Worm (Caenorhabditis elegans) whole organism, L4 larva: Measurements from ENCODE around the gene Y43F8C.5.

ENCODE experiments used
- F44E2.7 ChIP-seq: fragments of 200-800 bp; sonication (Bioruptor generic); IDR thresholded peaks from 2 replicates; pipeline ENCODE4 v2.1.2; 2022; ENCODE audit warnings: missing genetic modification characterization, missing compliant biosample characterization
- Y48G9A.11 ChIP-seq: fragments of 200-800 bp; sonication (Bioruptor generic); IDR thresholded peaks from 2 replicates; pipeline ENCODE4 v1.3.6; 2022; ENCODE audit warnings: missing genetic modification reagents, missing genetic modification characterization, missing compliant biosample characterization
- aha-1 ChIP-seq: fragments of 150-350 bp; peaks from one replicate; lab custom pipeline; 2014; ENCODE audit warnings: missing biosample characterization, missing genetic modification characterization
- aly-2 ChIP-seq: sonication (generic microtip); optimal IDR thresholded peaks from 2 replicates; lab custom pipeline; 2018; ENCODE audit warnings: missing biosample characterization, missing genetic modification characterization
- ceh-20 ChIP-seq: fragments of 200-800 bp; sonication (Bioruptor generic); IDR thresholded peaks from 2 replicates; pipeline ENCODE4 v1.3.6; 2022; ENCODE audit warnings: missing genetic modification reagents, missing genetic modification characterization, missing compliant biosample characterization
- ceh-28 ChIP-seq: fragments of 150-350 bp; optimal IDR thresholded peaks from 2 replicates; lab custom pipeline; 2014; ENCODE audit warnings: missing biosample characterization, missing genetic modification reagents, missing genetic modification characterization
- ceh-44 ChIP-seq: fragments of 200-800 bp; sonication (Bioruptor generic); IDR thresholded peaks from 2 replicates; pipeline ENCODE4 v1.3.6; 2022; ENCODE audit warnings: missing genetic modification reagents, missing genetic modification characterization, missing compliant biosample characterization
- ces-1 ChIP-seq: fragments of 150-350 bp; sonication (generic microtip); optimal IDR thresholded peaks from 4 replicates; lab custom pipeline; 2014; ENCODE audit warnings: missing biosample characterization, missing genetic modification reagents, missing genetic modification characterization
- daf-12 ChIP-seq: fragments of 150-350 bp; optimal IDR thresholded peaks from 2 replicates; lab custom pipeline; 2014; ENCODE audit warnings: missing biosample characterization, missing genetic modification reagents, missing genetic modification characterization
- egl-43 ChIP-seq: fragments of 200-800 bp; sonication (Bioruptor generic); IDR thresholded peaks from 2 replicates; pipeline ENCODE4 v1.3.6; 2022; ENCODE audit warnings: missing genetic modification reagents, missing genetic modification characterization, missing compliant biosample characterization
- fkh-10 ChIP-seq: fragments of 150-350 bp; optimal IDR thresholded peaks from 2 replicates; lab custom pipeline; 2014; ENCODE audit warnings: missing biosample characterization, missing genetic modification reagents, missing genetic modification characterization
- fos-1 ChIP-seq: fragments of 150-350 bp; optimal IDR thresholded peaks from 2 replicates; lab custom pipeline; 2014; ENCODE audit warnings: missing biosample characterization, missing genetic modification characterization
- hif-1 ChIP-seq, 2 experiments: sonication (generic microtip); optimal IDR thresholded peaks; 2 replicates each; lab custom pipeline; 2016 to 2017; ENCODE audit warnings: missing compliant biosample characterization in 2 of 2, missing genetic modification characterization in 2 of 2, missing genetic modification reagents in 2 of 2, missing genotype in 2 of 2, mild to moderate bottlenecking in 1 of 2
- lin-38 ChIP-seq: fragments of 200-800 bp; sonication (Bioruptor generic); IDR thresholded peaks from 2 replicates; pipeline ENCODE4 v1.3.6; 2022; ENCODE audit warnings: missing genetic modification reagents, missing genetic modification characterization, missing compliant biosample characterization
- mep-1 ChIP-seq: fragments of 150-350 bp; sonication (generic microtip); optimal IDR thresholded peaks from 3 replicates; lab custom pipeline; 2014; ENCODE audit warnings: missing biosample characterization, missing genetic modification characterization
- mes-2 ChIP-seq: sonication (generic microtip); optimal IDR thresholded peaks from 2 replicates; lab custom pipeline; 2016; ENCODE audit warnings: missing genotype, mild to moderate bottlenecking, missing genetic modification characterization, missing compliant biosample characterization; ENCODE audit not compliant: poor library complexity, severe bottlenecking
- mxl-2 ChIP-seq: fragments of 200-800 bp; sonication (Bioruptor generic); conservative IDR thresholded peaks from 2 replicates; pipeline ENCODE4 v1.3.6; 2022; ENCODE audit warnings: missing genetic modification reagents, missing genetic modification characterization, missing compliant biosample characterization
- nhr-10 ChIP-seq: fragments of 150-350 bp; optimal IDR thresholded peaks from 2 replicates; lab custom pipeline; 2014; ENCODE audit warnings: missing biosample characterization, missing genetic modification characterization
- nhr-48 ChIP-seq: sonication (generic microtip); optimal IDR thresholded peaks from 2 replicates; lab custom pipeline; 2016; ENCODE audit warnings: mild to moderate bottlenecking, missing genetic modification characterization, missing compliant biosample characterization
- nhr-76 ChIP-seq: fragments of 150-350 bp; optimal IDR thresholded peaks from 2 replicates; lab custom pipeline; 2014; ENCODE audit warnings: missing biosample characterization, missing genetic modification characterization
- pha-4 ChIP-seq, 2 experiments: fragments of 150-350 bp in 1 of 2; fragments of 200-800 bp in 1 of 2; sonication (Bioruptor generic) in 1 of 2; IDR thresholded peaks in 1 of 2; optimal IDR thresholded peaks in 1 of 2; 2 replicates each; pipeline versions ENCODE4 v1.3.6 to Lab custom; 2014 to 2022; ENCODE audit warnings: missing genetic modification characterization in 2 of 2, missing genetic modification reagents in 2 of 2, missing biosample characterization in 1 of 2, missing compliant biosample characterization in 1 of 2
- sdz-12 ChIP-seq: fragments of 200-800 bp; sonication (Bioruptor generic); optimal IDR thresholded peaks from 2 replicates; lab custom pipeline; 2018; ENCODE audit warnings: mild to moderate bottlenecking, missing genetic modification characterization, missing compliant biosample characterization
- set-16 ChIP-seq: fragments of 200-800 bp; sonication (Bioruptor generic); IDR thresholded peaks from 2 replicates; pipeline ENCODE4 v1.3.6; 2022; ENCODE audit warnings: missing genetic modification reagents, missing genetic modification characterization, missing compliant biosample characterization
- snpc-1.2 ChIP-seq: fragments of 200-800 bp; sonication (Bioruptor generic); IDR thresholded peaks from 2 replicates; pipeline ENCODE4 v1.3.6; 2022; ENCODE audit warnings: missing genetic modification reagents, missing genetic modification characterization, missing compliant biosample characterization
- unc-62 ChIP-seq, 3 experiments: fragments of 150-350 bp in 1 of 3; sonication (generic microtip); optimal IDR thresholded peaks in 2 of 3; peaks in 1 of 3; 1 replicate in 1 of 3; 2 replicates in 2 of 3; lab custom pipeline; 2014 to 2017; ENCODE audit warnings: missing biosample characterization in 3 of 3, missing genetic modification characterization in 3 of 3, missing genetic modification reagents in 3 of 3, missing genotype in 1 of 3
- zfp-2 ChIP-seq: sonication (generic microtip); optimal IDR thresholded peaks from 2 replicates; lab custom pipeline; 2016; ENCODE audit warnings: mild to moderate bottlenecking, missing genetic modification characterization, missing compliant biosample characterization
- zip-11 ChIP-seq: fragments of 200-800 bp; sonication (Bioruptor generic); IDR thresholded peaks from 2 replicates; pipeline ENCODE4 v1.3.6; 2022; ENCODE audit warnings: missing genetic modification characterization, missing compliant biosample characterization

Gene Y43F8C.5

ce11 chrV:19643015-19643414 lies 10.6 kb upstream of the Y43F8C.5 start (continued):
- TF ChIP-seq F44E2.7 (GFP tag; lab: Robert Waterston, UW) (peak; percentile 99), aha-1 (peak; percentile 97), nhr-76 (tag; lab: Kevin White, UChicago) (no peak), nhr-10 (tag; lab: Kevin White, UChicago) (no peak), mep-1 (tag; lab: Kevin White, UChicago) (peak; percentile 91), snpc-1.2 (GFP tag; lab: Robert Waterston, UW) (peak; percentile 93), zfp-2 (tag; lab: Kevin White, UChicago) (peak; percentile 75), aly-2 (no peak), nhr-48 (tag; lab: Kevin White, UChicago) (peak; percentile 81), hif-1 (tag; optimal IDR thresholded peaks at IDR 0.05; lab: Kevin White, UChicago) (peak; percentile 21 to 68), pha-4 (GFP tag; IDR thresholded peaks at IDR 0.05; lab: Robert Waterston, UW) (peak; percentile 94), pha-4 (tag; optimal IDR thresholded peaks at IDR 0.05; lab: Kevin White, UChicago) (no peak), zip-11 (GFP tag; lab: Robert Waterston, UW) (peak; percentile 87), fos-1 (tag; lab: Kevin White, UChicago) (no peak), sdz-12 (peak; percentile 95), mxl-2 (GFP tag; lab: Robert Waterston, UW) (peak; percentile 87)
- TF ChIP-seq, all 104 proteins: peak for 76

ce11 chrV:19640808-19641207 lies 8.4 kb upstream of the Y43F8C.5 start, which contains the start of gene Y43F8C.6:
Gene Y43F8C.6, minus strand, starts transcription at chrV:19640908.
- TF ChIP-seq ceh-44 (GFP tag; lab: Robert Waterston, UW), result no peak
- no peak for TF ChIP-seq lin-38 (GFP tag; lab: Robert Waterston, UW)
- TF ChIP-seq sdz-12, result no peak
- no peak for TF ChIP-seq ceh-28 (tag; lab: Kevin White, UChicago)
- no peak for TF ChIP-seq fkh-10 (GFP tag; lab: Kevin White, UChicago)
- no peak for TF ChIP-seq daf-12 (tag; lab: Kevin White, UChicago)
- no peak for TF ChIP-seq ces-1
- TF ChIP-seq, all 104 proteins: peak for 0

ce11 chrV:19637890-19638289 lies 5.4 kb upstream of the Y43F8C.5 start:
- TF ChIP-seq Y48G9A.11 (GFP tag; lab: Robert Waterston, UW) (peak; percentile 5; the same call in 1 of the 2 replicates), nhr-76 (tag; lab: Kevin White, UChicago) (no peak), aha-1 (peak; percentile 92)

- TF ChIP-seq set-16 (GFP tag; lab: Robert Waterston, UW), result 0 out of 2 replicates have a peak, but pooled peaks have one; percentile 25
- TF ChIP-seq mes-2 (tag; lab: Kevin White, UChicago), result peak; percentile 35
- peak; percentile 67; the same call in 1 of the 2 replicates for TF ChIP-seq Y48G9A.11 (GFP tag; lab: Robert Waterston, UW)
- peak; percentile 12 for TF ChIP-seq aha-1
- TF ChIP-seq ceh-20 (GFP tag; lab: Robert Waterston, UW), result no peak
- 0 out of 2 replicates have a peak, but pooled peaks have one; percentile 43 for TF ChIP-seq egl-43 (GFP tag; lab: Robert Waterston, UW)
- TF ChIP-seq lin-38 (GFP tag; lab: Robert Waterston, UW), result no peak
- TF ChIP-seq zfp-2 (tag; lab: Kevin White, UChicago), result no peak
Observed at ce11 chrV:19636194-19636584, 3.7 kb upstream of the Y43F8C.5 start.

ce11 chrV:19635525-19636193 lies 3.2 kb upstream of the Y43F8C.5 start:
- TF ChIP-seq ceh-28 (tag; lab: Kevin White, UChicago), result peak; percentile 95
- 0 out of 2 replicates have a peak, but pooled peaks have one; percentile 10 for TF ChIP-seq ceh-44 (GFP tag; lab: Robert Waterston, UW)

ce11 chrV:19634197-19634596 lies 1.8 kb upstream of the Y43F8C.5 start:
- TF ChIP-seq ceh-20 (GFP tag; lab: Robert Waterston, UW) (no peak), unc-62 (GFP tag; optimal IDR thresholded peaks at IDR 0.05 in 1 of 2; lab: Kevin White, UChicago) (peak in 1 of 2 experiments; percentile 48), unc-62 (tag; optimal IDR thresholded peaks at IDR 0.05; lab: Kevin White, UChicago) (no peak)
- TF ChIP-seq, all 104 proteins: peak for 1
